Fruit fly (Drosophila melanogaster) S2 (cell line): Measurements from ENCODE around the gene Nf1.

Source experiments
- CG8478 ChIP-seq: fragments of >200 bp; optimal IDR thresholded peaks from 2 replicates; lab custom pipeline; 2018
- CTCF ChIP-seq, 2 experiments: fragments of >200 bp; optimal IDR thresholded peaks; 2 replicates each; lab custom pipeline; 2018

- TF ChIP-seq CG8478 (lab: Kevin White, UChicago) (no peak), CTCF (optimal IDR thresholded peaks at IDR 0.05; lab: Kevin White, UChicago) (no peak)
Measured at dm6 chr3R:25996197-25997005, 13.6 kb downstream of the Nf1 start, which contains the start of gene CG43116.
